Worm (Caenorhabditis elegans) whole organism, L4 larva: ENCODE results near the gene csb-1.
A peak's percentile ranks its signal among the peaks of the same experiment; 100 is the strongest.

Source experiments
- D1046.2 ChIP-seq: fragments of 200-800 bp; sonication (Bioruptor generic); IDR thresholded peaks from 2 replicates; pipeline ENCODE4 v1.3.6; 2022; ENCODE audit warnings: missing genetic modification characterization, missing compliant biosample characterization
- F10B5.3 ChIP-seq: sonication (generic microtip); optimal IDR thresholded peaks from 2 replicates; lab custom pipeline; 2016; ENCODE audit warnings: mild to moderate bottlenecking, missing genetic modification characterization, missing compliant biosample characterization
- F37D6.2 ChIP-seq: sonication (generic microtip); optimal IDR thresholded peaks from 2 replicates; lab custom pipeline; 2016; ENCODE audit warnings: mild to moderate bottlenecking, missing genetic modification characterization, missing compliant biosample characterization
- T20F7.1 ChIP-seq: fragments of 200-800 bp; sonication (Bioruptor generic); optimal IDR thresholded peaks from 2 replicates; lab custom pipeline; 2018; ENCODE audit warnings: mild to moderate bottlenecking, missing genetic modification characterization, missing compliant biosample characterization
- T26A8.4 ChIP-seq: fragments of 200-800 bp; sonication (Bioruptor generic); IDR thresholded peaks from 2 replicates; pipeline ENCODE4 v1.3.6; 2022; ENCODE audit warnings: missing genetic modification characterization, missing compliant biosample characterization
- Y105C5A.15 ChIP-seq: fragments of 200-800 bp; sonication (Bioruptor generic); IDR thresholded peaks from 2 replicates; pipeline ENCODE4 v1.3.6; 2022; ENCODE audit warnings: missing genetic modification characterization, missing compliant biosample characterization
- Y75B8A.6 ChIP-seq: fragments of 200-800 bp; sonication (Bioruptor generic); IDR thresholded peaks from 2 replicates; pipeline ENCODE4 v1.3.6; 2022; ENCODE audit warnings: missing genetic modification reagents, missing genetic modification characterization, missing compliant biosample characterization
- ZK337.2 ChIP-seq: fragments of 200-800 bp; sonication (Bioruptor generic); IDR thresholded peaks from 2 replicates; pipeline ENCODE4 v1.3.6; 2022; ENCODE audit warnings: missing genetic modification reagents, missing genetic modification characterization, missing compliant biosample characterization
- ama-1 ChIP-seq: fragments of 150-350 bp; optimal IDR thresholded peaks from 2 replicates; lab custom pipeline; 2014; ENCODE audit warnings: inconsistent platforms, mixed read lengths
- ceh-62 ChIP-seq: sonication (generic microtip); optimal IDR thresholded peaks from 2 replicates; lab custom pipeline; 2017; ENCODE audit warnings: missing biosample characterization, missing genetic modification characterization
- ces-1 ChIP-seq: fragments of 150-350 bp; sonication (generic microtip); optimal IDR thresholded peaks from 4 replicates; lab custom pipeline; 2014; ENCODE audit warnings: missing biosample characterization, missing genetic modification reagents, missing genetic modification characterization
- cey-2 ChIP-seq: sonication (generic microtip); optimal IDR thresholded peaks from 3 replicates; lab custom pipeline; 2017; ENCODE audit warnings: missing genetic modification characterization, mild to moderate bottlenecking, missing compliant biosample characterization, antibody characterized with exemption, borderline replicate concordance; ENCODE audit not compliant: insufficient read depth
- daf-16 ChIP-seq, 3 experiments: sonication (generic microtip); optimal IDR thresholded peaks; 2 replicates each; lab custom pipeline; 2016 to 2017; ENCODE audit warnings: missing genetic modification characterization in 3 of 3, missing genetic modification reagents in 3 of 3, mild to moderate bottlenecking in 2 of 3, missing compliant biosample characterization in 2 of 3, missing biosample characterization in 1 of 3, moderate library complexity in 1 of 3
- dmd-6 ChIP-seq: fragments of 200-800 bp; sonication (Bioruptor generic); IDR thresholded peaks from 2 replicates; pipeline ENCODE4 v1.3.6; 2022; ENCODE audit warnings: missing genetic modification reagents, missing genetic modification characterization, missing compliant biosample characterization
- dmd-8 ChIP-seq: fragments of 200-800 bp; sonication (Bioruptor generic); IDR thresholded peaks from 2 replicates; pipeline ENCODE4 v1.3.6; 2022; ENCODE audit warnings: missing genetic modification characterization, missing compliant biosample characterization
- dve-1 ChIP-seq: sonication (generic microtip); optimal IDR thresholded peaks from 2 replicates; lab custom pipeline; 2017; ENCODE audit warnings: antibody characterized with exemption, mild to moderate bottlenecking, missing genetic modification characterization, missing compliant biosample characterization; ENCODE audit not compliant: insufficient read depth
- egl-43 ChIP-seq: fragments of 200-800 bp; sonication (Bioruptor generic); IDR thresholded peaks from 2 replicates; pipeline ENCODE4 v1.3.6; 2022; ENCODE audit warnings: missing genetic modification reagents, missing genetic modification characterization, missing compliant biosample characterization
- gei-8 ChIP-seq: fragments of 200-800 bp; sonication (Bioruptor generic); optimal IDR thresholded peaks from 2 replicates; lab custom pipeline; 2018; ENCODE audit warnings: mild to moderate bottlenecking, missing genetic modification characterization, missing compliant biosample characterization
- hlh-11 ChIP-seq: fragments of 200-800 bp; sonication (Bioruptor generic); optimal IDR thresholded peaks from 2 replicates; lab custom pipeline; 2018; ENCODE audit warnings: mild to moderate bottlenecking, missing genetic modification characterization, missing compliant biosample characterization
- hlh-30 ChIP-seq: sonication (generic microtip); optimal IDR thresholded peaks from 2 replicates; lab custom pipeline; 2017; ENCODE audit warnings: antibody characterized with exemption, mild to moderate bottlenecking, missing genetic modification characterization, missing compliant biosample characterization; ENCODE audit not compliant: insufficient read depth
- lin-13 ChIP-seq: fragments of 150-350 bp; optimal IDR thresholded peaks from 2 replicates; lab custom pipeline; 2014; ENCODE audit warnings: missing biosample characterization, missing genetic modification reagents, missing genetic modification characterization
- lsy-2 ChIP-seq, 2 experiments: fragments of 150-350 bp in 1 of 2; sonication (generic microtip) in 1 of 2; optimal IDR thresholded peaks; 2 replicates each; lab custom pipeline; 2014 to 2017; ENCODE audit warnings: missing biosample characterization in 2 of 2, missing genetic modification characterization in 2 of 2
- madf-9 ChIP-seq: fragments of 200-800 bp; sonication (Bioruptor generic); conservative IDR thresholded peaks from 2 replicates; pipeline ENCODE4 v1.3.6; 2022; ENCODE audit warnings: missing genetic modification reagents, missing genetic modification characterization, missing compliant biosample characterization
- mdl-1 ChIP-seq, 2 experiments: fragments of 150-350 bp in 1 of 2; sonication (generic microtip) in 1 of 2; optimal IDR thresholded peaks; 2 replicates each; lab custom pipeline; 2014 to 2017; ENCODE audit warnings: missing biosample characterization in 2 of 2, missing genetic modification characterization in 2 of 2
- mxl-2 ChIP-seq: fragments of 200-800 bp; sonication (Bioruptor generic); conservative IDR thresholded peaks from 2 replicates; pipeline ENCODE4 v1.3.6; 2022; ENCODE audit warnings: missing genetic modification reagents, missing genetic modification characterization, missing compliant biosample characterization
- mxl-3 ChIP-seq: fragments of 200-800 bp; sonication (Bioruptor generic); optimal IDR thresholded peaks from 2 replicates; lab custom pipeline; 2018; ENCODE audit warnings: mild to moderate bottlenecking, missing genetic modification characterization, missing compliant biosample characterization
- nhr-10 ChIP-seq: fragments of 150-350 bp; optimal IDR thresholded peaks from 2 replicates; lab custom pipeline; 2014; ENCODE audit warnings: missing biosample characterization, missing genetic modification characterization
- nhr-111 ChIP-seq: fragments of 200-800 bp; sonication (Bioruptor generic); optimal IDR thresholded peaks from 2 replicates; lab custom pipeline; 2018; ENCODE audit warnings: mild to moderate bottlenecking, missing genetic modification characterization, missing compliant biosample characterization
- nhr-237 ChIP-seq: sonication (generic microtip); optimal IDR thresholded peaks from 2 replicates; lab custom pipeline; 2017; ENCODE audit warnings: missing biosample characterization, missing genetic modification characterization
- nhr-25 ChIP-seq: sonication (generic microtip); optimal IDR thresholded peaks from 2 replicates; lab custom pipeline; 2017; ENCODE audit warnings: missing genetic modification characterization, mild to moderate bottlenecking, missing compliant biosample characterization, antibody characterized with exemption, moderate library complexity, borderline replicate concordance; ENCODE audit not compliant: insufficient read depth
- nhr-28 ChIP-seq: fragments of 150-350 bp; optimal IDR thresholded peaks from 2 replicates; lab custom pipeline; 2014; ENCODE audit warnings: missing biosample characterization, missing genetic modification characterization
- nhr-41 ChIP-seq: fragments of 200-800 bp; sonication (Bioruptor generic); IDR thresholded peaks from 2 replicates; pipeline ENCODE4 v1.3.6; 2022; ENCODE audit warnings: missing genetic modification reagents, missing genetic modification characterization, missing compliant biosample characterization
- nhr-42 ChIP-seq: fragments of 200-800 bp; sonication (Bioruptor generic); IDR thresholded peaks from 2 replicates; pipeline ENCODE4 v1.3.6; 2022; ENCODE audit warnings: missing genetic modification characterization, missing compliant biosample characterization
- nhr-48 ChIP-seq: sonication (generic microtip); optimal IDR thresholded peaks from 2 replicates; lab custom pipeline; 2016; ENCODE audit warnings: mild to moderate bottlenecking, missing genetic modification characterization, missing compliant biosample characterization
- nhr-6 ChIP-seq: fragments of 150-350 bp; optimal IDR thresholded peaks from 2 replicates; lab custom pipeline; 2014; ENCODE audit warnings: missing biosample characterization, missing genetic modification characterization
- nhr-77 ChIP-seq: fragments of 150-350 bp; optimal IDR thresholded peaks from 2 replicates; lab custom pipeline; 2014; ENCODE audit warnings: missing biosample characterization, missing genetic modification characterization
- php-3 ChIP-seq: fragments of 200-800 bp; sonication (Bioruptor generic); IDR thresholded peaks from 2 replicates; pipeline ENCODE4 v1.3.6; 2022; ENCODE audit warnings: missing genetic modification reagents, missing genetic modification characterization, missing compliant biosample characterization
- skn-1 ChIP-seq: fragments of 150-350 bp; optimal IDR thresholded peaks from 2 replicates; lab custom pipeline; 2014; ENCODE audit warnings: missing biosample characterization, missing genetic modification characterization
- spr-1 ChIP-seq: sonication (generic microtip); optimal IDR thresholded peaks from 2 replicates; lab custom pipeline; 2016; ENCODE audit warnings: mild to moderate bottlenecking, missing genetic modification characterization, missing compliant biosample characterization
- unc-39 ChIP-seq: sonication (generic microtip); optimal IDR thresholded peaks from 2 replicates; lab custom pipeline; 2017; ENCODE audit warnings: missing biosample characterization, missing genetic modification characterization
- unc-62 ChIP-seq, 3 experiments: fragments of 150-350 bp in 1 of 3; sonication (generic microtip); optimal IDR thresholded peaks in 2 of 3; peaks in 1 of 3; 1 replicate in 1 of 3; 2 replicates in 2 of 3; lab custom pipeline; 2014 to 2017; ENCODE audit warnings: missing biosample characterization in 3 of 3, missing genetic modification characterization in 3 of 3, missing genetic modification reagents in 3 of 3, missing genotype in 1 of 3
- ztf-11 ChIP-seq: fragments of 150-350 bp; optimal IDR thresholded peaks from 2 replicates; lab custom pipeline; 2014; ENCODE audit warnings: missing biosample characterization, missing genetic modification characterization

Gene csb-1

DNA sequence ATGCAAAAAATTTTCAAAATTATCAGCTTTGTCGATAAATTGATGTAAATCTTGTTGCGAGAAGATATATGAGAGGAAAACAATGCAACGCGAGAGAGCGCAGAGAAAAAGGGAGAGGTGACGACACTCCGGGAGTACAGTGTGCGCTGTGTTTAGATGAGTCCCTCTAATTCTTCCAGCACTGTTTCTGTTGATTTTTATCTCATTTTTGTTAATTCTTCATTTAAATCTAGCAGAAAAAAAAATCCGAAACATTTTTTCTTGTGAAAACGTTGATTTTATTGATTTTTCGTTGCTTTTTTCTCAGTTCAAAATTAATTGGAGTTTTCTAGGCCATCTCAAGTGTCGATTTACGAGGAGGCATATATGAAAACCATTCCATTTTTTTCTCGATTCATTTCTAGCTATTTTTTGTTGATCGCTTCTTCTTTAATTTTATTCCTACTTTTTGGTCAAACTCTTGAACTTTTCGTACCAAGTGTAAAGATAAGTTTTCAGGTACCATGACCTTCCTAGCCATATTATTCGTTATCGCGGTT, 16.3 kb downstream of the csb-1 start, which contains the start of gene acl-1 (continued):
- TF ChIP-seq T26A8.4 (GFP tag; lab: Robert Waterston, UW) (peak; percentile 47; the same call in 1 of the 2 replicates), nhr-10 (no peak), nhr-48 (tag; lab: Kevin White, UChicago) (peak; percentile 52), lin-13 (GFP tag; lab: Kevin White, UChicago) (peak; percentile 14), madf-9 (0 out of 2 replicates have a peak, but pooled peaks have one; percentile 33), F37D6.2 (peak; percentile 76), D1046.2 (GFP tag; lab: Robert Waterston, UW) (0 out of 2 replicates have a peak, but pooled peaks have one; percentile 38), spr-1 (peak; percentile 35)

DNA sequence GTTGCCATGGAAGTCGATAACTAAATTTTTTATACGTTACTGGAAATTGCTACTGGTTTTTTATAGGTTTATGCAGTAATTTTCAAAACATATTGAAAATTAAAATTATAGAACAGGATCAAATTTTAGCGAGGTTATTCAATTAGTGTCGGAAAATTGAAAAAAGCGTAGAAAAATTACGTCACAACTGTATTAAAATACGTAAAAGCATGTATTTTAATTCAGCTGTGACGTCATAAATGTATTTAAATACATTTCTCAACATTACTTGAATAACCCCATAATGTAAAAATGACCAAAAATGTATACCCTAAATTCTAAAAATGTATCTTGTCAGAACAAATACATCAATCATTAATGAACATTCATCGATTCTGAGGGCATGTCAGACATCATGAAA, 16.9 kb downstream of the csb-1 start:
- TF ChIP-seq nhr-77 (tag; lab: Kevin White, UChicago): no peak
- TF ChIP-seq mdl-1 (tag; optimal IDR thresholded peaks at IDR 0.05; lab: Kevin White, UChicago): no peak
- TF ChIP-seq mxl-2 (GFP tag; lab: Robert Waterston, UW): no peak
- TF ChIP-seq nhr-6 (tag; lab: Kevin White, UChicago): no peak
- TF ChIP-seq lin-13 (GFP tag; lab: Kevin White, UChicago): no peak
- TF ChIP-seq nhr-237 (tag; lab: Kevin White, UChicago): no peak
- TF ChIP-seq, all 104 proteins: peak for 0

DNA sequence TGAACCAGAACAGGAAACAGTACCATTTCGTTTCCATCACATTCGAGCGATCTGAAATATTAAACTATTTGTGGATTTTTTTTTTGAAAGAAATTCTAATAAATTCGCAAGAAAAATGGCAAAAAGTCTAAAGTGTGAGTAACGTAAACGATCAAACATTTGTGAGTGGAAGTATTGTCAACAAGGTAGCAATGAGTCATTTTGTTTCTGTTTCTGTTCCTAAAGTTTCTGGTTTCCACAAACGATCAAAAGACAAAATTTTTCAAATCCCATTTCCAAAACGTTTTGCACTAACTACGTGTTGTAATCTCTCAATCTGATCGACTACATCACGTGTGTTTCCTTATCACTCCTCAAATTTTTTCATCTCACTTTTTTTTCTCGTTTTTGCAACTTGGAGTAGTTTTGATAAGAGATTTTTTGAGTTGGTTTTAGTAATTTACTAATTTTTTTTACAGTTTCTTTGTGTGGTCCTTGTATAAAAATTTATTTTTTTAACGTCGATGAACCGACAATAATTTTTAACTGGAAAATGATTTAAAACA, 18.1 kb downstream of the csb-1 start, which contains the start of gene F59F4.3:
F59F4.3 (minus strand) TSS at position 51 of the 545 bp plus-strand sequence.
- TF ChIP-seq daf-16 (GFP tag; optimal IDR thresholded peaks at IDR 0.05; lab: Kevin White, UChicago) (no peak), daf-16 (tag; optimal IDR thresholded peaks at IDR 0.05; lab: Kevin White, UChicago) (peak; percentile 19), ces-1 (GFP tag; lab: Kevin White, UChicago) (no peak), ceh-62 (tag; lab: Kevin White, UChicago) (no peak), gei-8 (GFP tag; lab: Kevin White, UChicago) (no peak), Y105C5A.15 (no peak), ZK337.2 (no peak), hlh-11 (tag; lab: Kevin White, UChicago) (peak; percentile 3), cey-2 (tag; lab: Kevin White, UChicago) (no peak), unc-62 (GFP tag; optimal IDR thresholded peaks at IDR 0.05 in 1 of 2; lab: Kevin White, UChicago) (no peak), unc-62 (tag; optimal IDR thresholded peaks at IDR 0.05; lab: Kevin White, UChicago) (no peak), nhr-28 (tag; lab: Kevin White, UChicago) (peak; percentile 64), skn-1 (tag; lab: Kevin White, UChicago) (no peak), hlh-30 (tag; lab: Kevin White, UChicago) (peak; percentile 9), php-3 (GFP tag; lab: Robert Waterston, UW) (no peak), nhr-41 (GFP tag; lab: Robert Waterston, UW) (no peak), nhr-111 (GFP tag; lab: Kevin White, UChicago) (no peak), mdl-1 (tag; optimal IDR thresholded peaks at IDR 0.05; lab: Kevin White, UChicago) (peak in 1 of 2 experiments; percentile 22), mxl-3 (GFP tag; lab: Kevin White, UChicago) (no peak), dve-1 (tag; lab: Kevin White, UChicago) (peak; percentile 68), dmd-6 (GFP tag; lab: Robert Waterston, UW) (peak; percentile 40)

DNA sequence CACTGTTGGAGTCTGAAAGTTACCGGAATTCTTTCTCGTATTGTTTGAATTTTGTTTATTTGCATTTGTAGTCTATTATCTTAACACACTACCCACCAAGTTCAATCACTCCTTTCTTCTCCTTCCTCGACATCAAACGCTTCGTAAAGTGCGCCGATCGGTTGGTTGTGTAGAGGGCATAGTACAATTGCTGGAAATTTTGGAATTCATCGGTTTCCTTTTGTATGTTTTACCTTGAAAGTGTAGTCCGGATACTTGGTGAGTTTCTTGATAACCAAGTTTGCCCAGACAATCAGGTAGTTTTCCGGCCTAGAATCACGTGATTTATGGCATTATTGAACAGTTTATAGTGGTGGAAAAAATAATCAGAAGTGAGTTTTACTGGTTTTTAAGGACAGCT, 19.2 kb downstream of the csb-1 start:
- TF ChIP-seq dmd-8 (GFP tag; lab: Robert Waterston, UW) (no peak), lsy-2 (tag; optimal IDR thresholded peaks at IDR 0.05; lab: Kevin White, UChicago) (no peak), lin-13 (GFP tag; lab: Kevin White, UChicago) (no peak), mdl-1 (tag; optimal IDR thresholded peaks at IDR 0.05; lab: Kevin White, UChicago) (no peak), nhr-25 (tag; lab: Kevin White, UChicago) (no peak), nhr-28 (tag; lab: Kevin White, UChicago) (peak; percentile 68), T20F7.1 (GFP tag; lab: Kevin White, UChicago) (no peak), hlh-11 (tag; lab: Kevin White, UChicago) (peak; percentile 4), nhr-42 (GFP tag; lab: Robert Waterston, UW) (no peak), ama-1 (lab: Kevin White, UChicago) (no peak), egl-43 (GFP tag; lab: Robert Waterston, UW) (no peak), ztf-11 (tag; lab: Kevin White, UChicago) (no peak), daf-16 (GFP tag; optimal IDR thresholded peaks at IDR 0.05; lab: Kevin White, UChicago) (no peak), daf-16 (tag; optimal IDR thresholded peaks at IDR 0.05; lab: Kevin White, UChicago) (peak; percentile 17), Y75B8A.6 (GFP tag; lab: Robert Waterston, UW) (no peak), dve-1 (tag; lab: Kevin White, UChicago) (peak; percentile 27), unc-39 (tag; lab: Kevin White, UChicago) (no peak), F10B5.3 (tag; lab: Kevin White, UChicago) (no peak), dmd-6 (GFP tag; lab: Robert Waterston, UW) (peak; percentile 21; the same call in 1 of the 2 replicates)
